Fruit fly (Drosophila melanogaster) whole organism, embryonic: Measurements from ENCODE around the gene CG15046.

ENCODE experiments used
- emc ChIP-seq: fragments of 200-800 bp; sonication (Bioruptor generic); optimal IDR thresholded peaks from 2 replicates; lab custom pipeline; 2016; ENCODE audit warnings: missing biosample characterization, missing genetic modification characterization
- fru ChIP-seq: fragments of >200 bp; optimal IDR thresholded peaks from 2 replicates; lab custom pipeline; 2017
- gfzf ChIP-seq: fragments of 200-800 bp; sonication (Bioruptor generic); optimal IDR thresholded peaks from 2 replicates; lab custom pipeline; 2016; ENCODE audit warnings: missing biosample characterization, mild to moderate bottlenecking, missing genetic modification characterization, moderate library complexity
- maf-S ChIP-seq: fragments of 200-800 bp; sonication (Bioruptor generic); optimal IDR thresholded peaks from 2 replicates; lab custom pipeline; 2016; ENCODE audit warnings: missing biosample characterization, missing genetic modification characterization

DNA sequence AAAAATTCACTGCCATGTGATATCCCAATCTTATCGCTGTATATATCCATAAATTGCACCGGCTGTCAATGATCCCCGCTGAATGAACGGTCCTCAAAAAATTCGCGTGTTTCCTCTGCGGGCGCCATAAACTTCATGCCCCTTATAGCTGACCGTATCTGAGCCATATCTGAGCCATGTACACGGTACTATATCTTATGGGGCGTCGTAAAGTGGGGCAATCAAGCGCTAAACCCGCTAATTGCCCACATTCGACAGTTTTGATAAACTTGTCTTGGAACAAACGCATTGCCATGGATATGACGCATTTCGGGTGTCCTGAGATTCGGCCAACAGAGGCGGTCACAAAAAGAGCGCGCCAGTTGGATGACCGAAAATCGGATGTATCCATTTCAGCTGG is 21.5 kb upstream of the CG15046 start:
- TF ChIP-seq maf-S (GFP tag; lab: Kevin White, UChicago) (no peak), fru (lab: Kevin White, UChicago) (no peak), gfzf (no peak), emc (GFP tag; lab: Kevin White, UChicago) (no peak)
